Worm (Caenorhabditis elegans) whole organism, L1 larva: ENCODE data around the gene D1046.16.
A peak's percentile ranks its signal among the peaks of the same experiment; 100 is the strongest.

Experiments used
- C04F5.9 ChIP-seq: sonication (generic microtip); optimal IDR thresholded peaks from 2 replicates; lab custom pipeline; 2016; ENCODE audit warnings: missing genetic modification characterization, missing compliant biosample characterization
- C16A3.4 ChIP-seq: fragments of 150-350 bp; optimal IDR thresholded peaks from 2 replicates; lab custom pipeline; 2014; ENCODE audit warnings: missing biosample characterization, missing genetic modification characterization
- C34B4.2 ChIP-seq: sonication (generic microtip); optimal IDR thresholded peaks from 2 replicates; lab custom pipeline; 2017; ENCODE audit warnings: mild to moderate bottlenecking, missing genetic modification characterization, missing compliant biosample characterization
- aha-1 ChIP-seq: fragments of 150-350 bp; optimal IDR thresholded peaks from 2 replicates; lab custom pipeline; 2014; ENCODE audit warnings: missing biosample characterization, missing genetic modification characterization
- aly-2 ChIP-seq: fragments of 150-350 bp; optimal IDR thresholded peaks from 2 replicates; lab custom pipeline; 2014; ENCODE audit warnings: missing biosample characterization, missing genetic modification characterization
- ceh-63 ChIP-seq: fragments of 200-800 bp; sonication (Bioruptor generic); optimal IDR thresholded peaks from 2 replicates; lab custom pipeline; 2018; ENCODE audit warnings: mild to moderate bottlenecking, missing genetic modification characterization, missing compliant biosample characterization
- ceh-88 ChIP-seq: fragments of 200-800 bp; sonication (Bioruptor generic); IDR thresholded peaks from 2 replicates; pipeline ENCODE4 v1.3.6; 2022; ENCODE audit warnings: missing genetic modification characterization, missing compliant biosample characterization
- ceh-90 ChIP-seq: sonication (generic microtip); optimal IDR thresholded peaks from 2 replicates; lab custom pipeline; 2016; ENCODE audit warnings: missing genetic modification characterization, missing compliant biosample characterization
- dsc-1 ChIP-seq: sonication (generic microtip); optimal IDR thresholded peaks from 2 replicates; lab custom pipeline; 2016; ENCODE audit warnings: mild to moderate bottlenecking, missing genetic modification characterization, missing compliant biosample characterization
- efl-3 ChIP-seq: fragments of 200-800 bp; sonication (Bioruptor generic); optimal IDR thresholded peaks from 2 replicates; lab custom pipeline; 2018; ENCODE audit warnings: mild to moderate bottlenecking, missing genetic modification characterization, missing compliant biosample characterization
- egl-13 ChIP-seq: sonication (generic microtip); optimal IDR thresholded peaks from 2 replicates; lab custom pipeline; 2016; ENCODE audit warnings: missing genotype, missing genetic modification reagents, missing genetic modification characterization, missing compliant biosample characterization
- fkh-10 ChIP-seq: sonication (generic microtip); optimal IDR thresholded peaks from 2 replicates; lab custom pipeline; 2017; ENCODE audit warnings: missing biosample characterization, missing genetic modification reagents, missing genetic modification characterization
- fkh-4 ChIP-seq: sonication (generic microtip); optimal IDR thresholded peaks from 2 replicates; lab custom pipeline; 2016; ENCODE audit warnings: missing compliant biosample characterization, missing genetic modification characterization, borderline replicate concordance
- grh-1 ChIP-seq: fragments of 200-800 bp; sonication (Bioruptor generic); IDR thresholded peaks from 2 replicates; pipeline ENCODE4 v1.3.6; 2022; ENCODE audit warnings: missing genetic modification reagents, missing genetic modification characterization, missing compliant biosample characterization
- hlh-17 ChIP-seq: fragments of 200-800 bp; sonication (Bioruptor generic); optimal IDR thresholded peaks from 2 replicates; lab custom pipeline; 2018; ENCODE audit warnings: missing genetic modification characterization, mild to moderate bottlenecking, missing compliant biosample characterization, moderate library complexity, borderline replicate concordance
- hlh-4 ChIP-seq: sonication (generic microtip); optimal IDR thresholded peaks from 2 replicates; lab custom pipeline; 2016; ENCODE audit warnings: mild to moderate bottlenecking, missing genetic modification characterization, missing compliant biosample characterization
- irx-1 ChIP-seq: sonication (generic microtip); optimal IDR thresholded peaks from 2 replicates; lab custom pipeline; 2016; ENCODE audit warnings: missing genetic modification characterization, missing compliant biosample characterization
- isw-1 ChIP-seq: fragments of 200-800 bp; sonication (Bioruptor generic); IDR thresholded peaks from 2 replicates; pipeline ENCODE4 v1.3.6; 2022; ENCODE audit warnings: missing genetic modification characterization, missing compliant biosample characterization
- lin-15B ChIP-seq: fragments of 150-350 bp; sonication (generic microtip); optimal IDR thresholded peaks from 3 replicates; lab custom pipeline; 2014; ENCODE audit warnings: missing biosample characterization, missing genetic modification characterization
- lin-35 ChIP-seq, 2 experiments: fragments of 150-350 bp; optimal IDR thresholded peaks; 2 replicates each; lab custom pipeline; 2014; ENCODE audit warnings: missing biosample characterization in 2 of 2, missing genetic modification characterization in 2 of 2, missing genetic modification reagents in 2 of 2
- lin-39 ChIP-seq: fragments of 150-350 bp; optimal IDR thresholded peaks from 2 replicates; lab custom pipeline; 2014; ENCODE audit warnings: missing biosample characterization, missing genetic modification reagents, missing genetic modification characterization
- lir-3 ChIP-seq: sonication (generic microtip); optimal IDR thresholded peaks from 2 replicates; lab custom pipeline; 2016; ENCODE audit warnings: mild to moderate bottlenecking, missing genetic modification characterization, moderate library complexity, missing compliant biosample characterization; ENCODE audit not compliant: poor library complexity
- mab-9 ChIP-seq: fragments of 200-800 bp; sonication (Bioruptor generic); IDR thresholded peaks from 2 replicates; pipeline ENCODE4 v1.3.6; 2022; ENCODE audit warnings: missing genetic modification reagents, missing genetic modification characterization, missing compliant biosample characterization
- mdl-1 ChIP-seq, 2 experiments: fragments of 150-350 bp; optimal IDR thresholded peaks; 2 replicates each; lab custom pipeline; 2014 to 2017; ENCODE audit warnings: missing biosample characterization in 2 of 2, missing genetic modification characterization in 2 of 2, inconsistent platforms in 1 of 2
- mef-2 ChIP-seq: fragments of 150-350 bp; optimal IDR thresholded peaks from 2 replicates; lab custom pipeline; 2014; ENCODE audit warnings: missing biosample characterization, missing genetic modification characterization
- nhr-11 ChIP-seq: fragments of 150-350 bp; optimal IDR thresholded peaks from 2 replicates; lab custom pipeline; 2014; ENCODE audit warnings: missing biosample characterization, missing genetic modification characterization
- nhr-12 ChIP-seq: sonication (generic microtip); optimal IDR thresholded peaks from 2 replicates; lab custom pipeline; 2017; ENCODE audit warnings: missing biosample characterization, missing genetic modification characterization
- nhr-28 ChIP-seq: fragments of 150-350 bp; optimal IDR thresholded peaks from 2 replicates; lab custom pipeline; 2014; ENCODE audit warnings: missing biosample characterization, missing genetic modification characterization
- nhr-71 ChIP-seq: sonication (generic microtip); optimal IDR thresholded peaks from 2 replicates; lab custom pipeline; 2016; ENCODE audit warnings: mild to moderate bottlenecking, missing genetic modification characterization, moderate library complexity, missing compliant biosample characterization
- nhr-77 ChIP-seq: fragments of 150-350 bp; optimal IDR thresholded peaks from 2 replicates; lab custom pipeline; 2014; ENCODE audit warnings: missing biosample characterization, missing genetic modification characterization
- nhr-85 ChIP-seq: sonication (generic microtip); peaks from one replicate; lab custom pipeline; 2016; ENCODE audit warnings: missing genetic modification characterization, inconsistent platforms, missing compliant biosample characterization
- nhr-90 ChIP-seq: sonication (generic microtip); optimal IDR thresholded peaks from 2 replicates; lab custom pipeline; 2016; ENCODE audit warnings: mild to moderate bottlenecking, missing genetic modification characterization, missing compliant biosample characterization; ENCODE audit not compliant: poor library complexity
- pag-3 ChIP-seq: sonication (generic microtip); optimal IDR thresholded peaks from 2 replicates; lab custom pipeline; 2017; ENCODE audit warnings: missing genetic modification characterization, mild to moderate bottlenecking, missing compliant biosample characterization, antibody characterized with exemption, borderline replicate concordance; ENCODE audit not compliant: insufficient read depth
- pax-3 ChIP-seq: fragments of 200-800 bp; sonication (Bioruptor generic); optimal IDR thresholded peaks from 2 replicates; lab custom pipeline; 2018; ENCODE audit warnings: mild to moderate bottlenecking, missing genetic modification characterization, moderate library complexity, missing compliant biosample characterization
- skn-1 ChIP-seq: fragments of 150-350 bp; optimal IDR thresholded peaks from 2 replicates; lab custom pipeline; 2014; ENCODE audit warnings: missing biosample characterization, missing genetic modification characterization
- sox-4 ChIP-seq: sonication (generic microtip); optimal IDR thresholded peaks from 2 replicates; lab custom pipeline; 2016; ENCODE audit warnings: missing genetic modification characterization, missing compliant biosample characterization
- sptf-1 ChIP-seq: fragments of 150-350 bp; optimal IDR thresholded peaks from 2 replicates; lab custom pipeline; 2014; ENCODE audit warnings: missing biosample characterization, missing genetic modification characterization
- sup-37 ChIP-seq: fragments of 200-800 bp; sonication (Bioruptor generic); optimal IDR thresholded peaks from 2 replicates; lab custom pipeline; 2018; ENCODE audit warnings: mild to moderate bottlenecking, missing genetic modification characterization, missing compliant biosample characterization
- tlp-1 ChIP-seq: fragments of 150-350 bp; optimal IDR thresholded peaks from 2 replicates; lab custom pipeline; 2014; ENCODE audit warnings: missing biosample characterization, missing genetic modification characterization
- unc-30 ChIP-seq: sonication (generic microtip); optimal IDR thresholded peaks from 2 replicates; lab custom pipeline; 2017; ENCODE audit warnings: missing biosample characterization, missing genetic modification characterization
- unc-62 ChIP-seq: fragments of 150-350 bp; optimal IDR thresholded peaks from 2 replicates; lab custom pipeline; 2014; ENCODE audit warnings: missing biosample characterization, missing genetic modification reagents, missing genetic modification characterization
- xbp-1 ChIP-seq: sonication (generic microtip); optimal IDR thresholded peaks from 2 replicates; lab custom pipeline; 2016; ENCODE audit warnings: missing genetic modification characterization, missing compliant biosample characterization
- zag-1 ChIP-seq: fragments of 150-350 bp; optimal IDR thresholded peaks from 2 replicates; lab custom pipeline; 2014; ENCODE audit warnings: missing biosample characterization, missing genetic modification characterization

D1046.16 gene

ce11 chrIV:8949078-8950039, 27.4 kb downstream of the D1046.16 start (continued):
- TF ChIP-seq skn-1 (peak; percentile 68), lin-35 (GFP tag; optimal IDR thresholded peaks at IDR 0.05; lab: Kevin White, UChicago) (peak; percentile 9 to 91), nhr-71 (tag; lab: Kevin White, UChicago) (peak; percentile 94), C34B4.2 (tag; lab: Kevin White, UChicago) (no peak), hlh-17 (GFP tag; lab: Kevin White, UChicago) (no peak), irx-1 (peak; percentile 65), nhr-12 (tag; lab: Kevin White, UChicago) (no peak), mef-2 (tag; lab: Kevin White, UChicago) (no peak), grh-1 (GFP tag; lab: Robert Waterston, UW) (peak; percentile 94; the same call in 1 of the 2 replicates), egl-13 (tag; lab: Kevin White, UChicago) (no peak), isw-1 (GFP tag; lab: Robert Waterston, UW) (peak; percentile 21; the same call in 1 of the 2 replicates), ceh-90 (no peak), nhr-77 (tag; lab: Kevin White, UChicago) (no peak), aly-2 (tag; lab: Kevin White, UChicago) (no peak), nhr-85 (tag; lab: Kevin White, UChicago) (peak; percentile 100), efl-3 (GFP tag; lab: Kevin White, UChicago) (no peak), unc-30 (tag; lab: Kevin White, UChicago) (no peak), ceh-88 (peak; percentile 43; the same call in 1 of the 2 replicates), tlp-1 (no peak), sox-4 (no peak), pag-3 (no peak), zag-1 (no peak), dsc-1 (tag; lab: Kevin White, UChicago) (no peak), nhr-11 (tag; lab: Kevin White, UChicago) (no peak), xbp-1 (tag; lab: Kevin White, UChicago) (peak; percentile 64), nhr-90 (tag; lab: Kevin White, UChicago) (peak; percentile 92), fkh-4 (tag; lab: Kevin White, UChicago) (no peak), C16A3.4 (tag; lab: Kevin White, UChicago) (peak; percentile 51), aha-1 (tag; lab: Kevin White, UChicago) (no peak), hlh-4 (tag; lab: Kevin White, UChicago) (no peak), sptf-1 (tag; lab: Kevin White, UChicago) (no peak), lir-3 (peak; percentile 66), nhr-28 (tag; lab: Kevin White, UChicago) (no peak), ceh-63 (GFP tag; lab: Kevin White, UChicago) (no peak), C04F5.9 (tag; lab: Kevin White, UChicago) (peak; percentile 32), pax-3 (tag; lab: Kevin White, UChicago) (peak; percentile 65), mdl-1 (tag; optimal IDR thresholded peaks at IDR 0.05; lab: Kevin White, UChicago) (peak in 1 of 2 experiments; percentile 99), lin-39 (tag; lab: Kevin White, UChicago) (no peak), mab-9 (GFP tag; lab: Robert Waterston, UW) (peak; percentile 55), unc-62 (no peak), lin-15B (tag; lab: Kevin White, UChicago) (no peak), sup-37 (GFP tag; lab: Kevin White, UChicago) (no peak), fkh-10 (no peak)
